Worm (Caenorhabditis elegans) whole organism, early embryonic: Measurements from ENCODE around the gene trxr-2.

Source experiments
- ama-1 ChIP-seq: fragments of 150-350 bp; optimal IDR thresholded peaks from 2 replicates; lab custom pipeline; 2014
- tra-4 ChIP-seq: sonication (generic microtip); optimal IDR thresholded peaks from 2 replicates; lab custom pipeline; 2017; ENCODE audit warnings: missing genetic modification characterization, missing compliant biosample characterization

DNA sequence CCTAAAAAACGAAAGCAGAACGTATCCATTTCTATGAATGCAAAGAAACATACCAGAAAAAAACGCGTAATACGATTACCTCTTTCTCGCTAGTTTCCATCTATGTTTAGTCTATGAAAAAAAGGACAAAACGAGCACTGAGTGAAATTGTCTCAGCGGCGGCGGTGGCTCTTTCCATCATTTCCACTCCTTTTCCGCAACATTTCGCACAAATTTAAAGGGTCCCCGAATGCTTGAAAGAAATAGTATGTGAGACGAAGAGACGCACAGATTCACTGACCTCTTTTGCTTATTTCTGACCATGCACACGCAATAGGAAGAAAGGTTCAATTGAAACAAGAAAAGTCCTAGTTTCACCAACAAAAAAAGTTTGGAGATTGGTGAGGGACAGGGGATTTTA is 32.7 kb downstream of the trxr-2 start:
- TF ChIP-seq tra-4 (tag; lab: Kevin White, UChicago) (no peak), ama-1 (no peak)
